Fruit fly (Drosophila melanogaster): ENCODE measurements around the gene p38a.

Gene p38a

DNA sequence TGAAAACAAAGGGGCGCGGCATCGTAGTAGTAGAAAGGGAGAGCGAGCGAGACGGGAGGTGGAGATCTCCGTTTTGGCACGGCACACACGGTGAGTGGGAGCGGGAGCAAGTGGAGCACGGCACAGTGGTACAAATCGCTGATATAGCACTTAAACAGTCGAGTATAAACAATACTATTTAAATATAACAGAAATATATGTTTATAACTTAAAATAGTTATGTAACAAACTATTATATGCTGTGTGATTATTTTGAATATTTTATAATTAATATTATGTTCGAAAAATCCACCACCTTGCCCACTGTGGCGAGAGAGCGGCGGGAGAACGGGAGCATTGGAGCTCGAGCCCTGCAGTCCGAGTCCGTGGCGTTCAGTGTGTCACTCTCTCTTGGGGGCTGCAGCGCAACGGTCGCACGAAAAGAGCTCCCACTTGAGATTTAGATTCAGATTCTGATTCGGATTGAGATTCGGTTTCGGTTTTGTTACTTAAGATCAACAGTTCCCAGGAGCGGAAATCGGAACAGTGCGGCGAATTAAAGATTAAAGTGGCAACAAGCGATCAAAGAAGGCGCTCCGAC lies 11.0 kb downstream of the p38a start, which contains the start of gene Kal1 (continued):
- TF ChIP-seq NfI (GFP tag; optimal IDR thresholded peaks at IDR 0.05) (peak; percentile 83), CG33557 (GFP tag; optimal IDR thresholded peaks at IDR 0.05) (peak; percentile 86), Eip74EF (GFP tag; optimal IDR thresholded peaks at IDR 0.05) (peak in 1 of 2 experiments; percentile 95), CG12744 (GFP tag; optimal IDR thresholded peaks at IDR 0.05) (no peak), toy (GFP tag; IDR thresholded peaks at IDR 0.05) (peak; percentile 72), fd3F (GFP tag; optimal IDR thresholded peaks at IDR 0.05) (peak; percentile 80), HHEX (GFP tag; optimal IDR thresholded peaks at IDR 0.05) (peak; percentile 91), CG10267 (tag; optimal IDR thresholded peaks at IDR 0.05) (peak; percentile 91), odd (GFP tag; optimal IDR thresholded peaks at IDR 0.05) (peak; percentile 94), jigr1 (GFP tag; IDR thresholded peaks at IDR 0.05) (peak; percentile 80), pum (GFP tag; optimal IDR thresholded peaks at IDR 0.05) (peak; percentile 34), CG31365 (tag; optimal IDR thresholded peaks at IDR 0.05) (peak; percentile 72), lmd (GFP tag; IDR thresholded peaks at IDR 0.05) (peak; percentile 90), corto (GFP tag; optimal IDR thresholded peaks at IDR 0.05) (peak; percentile 94), CG3065 (GFP tag; optimal IDR thresholded peaks at IDR 0.05) (peak; percentile 71), CG31224 (GFP tag; IDR thresholded peaks at IDR 0.05) (peak; percentile 44), tna (GFP tag; IDR thresholded peaks at IDR 0.05; ENCODE audit: partially characterized antibody) (no peak), Stat92E (GFP tag; optimal IDR thresholded peaks at IDR 0.05) (peak in 1 of 3 experiments; percentile 90), Chrac-16 (GFP tag; optimal IDR thresholded peaks at IDR 0.05) (peak; percentile 69), BEAF-32 (GFP tag; optimal IDR thresholded peaks at IDR 0.05) (no peak), CG12942 (GFP tag; optimal IDR thresholded peaks at IDR 0.05) (peak; percentile 75), Hand (GFP tag; optimal IDR thresholded peaks at IDR 0.05) (peak; percentile 73), CG4707 (GFP tag; optimal IDR thresholded peaks at IDR 0.05) (peak; percentile 96), Dref (GFP tag; IDR thresholded peaks at IDR 0.05) (no peak), nom (GFP tag; optimal IDR thresholded peaks at IDR 0.05) (peak; percentile 97), Oaz (GFP tag; IDR thresholded peaks at IDR 0.05) (peak; percentile 84), ase (GFP tag; IDR thresholded peaks at IDR 0.05) (peak; percentile 86), tap (tag; optimal IDR thresholded peaks at IDR 0.05) (peak; percentile 96), prd (optimal IDR thresholded peaks at IDR 0.05) (no peak), prd (GFP tag; IDR thresholded peaks at IDR 0.05) (peak; percentile 91), Dip2 (GFP tag; IDR thresholded peaks at IDR 0.05) (peak; percentile 54; the same call in 1 of the 2 replicates), en (GFP tag; optimal IDR thresholded peaks at IDR 0.05) (no peak), Meics (GFP tag; optimal IDR thresholded peaks at IDR 0.05) (peak; percentile 82), Gsc (GFP tag; IDR thresholded peaks at IDR 0.05) (peak; percentile 69), Sox102F (GFP tag; optimal IDR thresholded peaks at IDR 0.05) (peak; percentile 96), sim (GFP tag; IDR thresholded peaks at IDR 0.05) (peak; percentile 95), nmo (GFP tag; optimal IDR thresholded peaks at IDR 0.05) (peak; percentile 96), stwl (tag; optimal IDR thresholded peaks at IDR 0.05) (peak; percentile 32), fd102C (GFP tag; optimal IDR thresholded peaks at IDR 0.05) (peak; percentile 30), cg (GFP tag; optimal IDR thresholded peaks at IDR 0.05) (peak; percentile 26), NC2β (GFP tag; optimal IDR thresholded peaks at IDR 0.05) (no peak), Ets97D (GFP tag; optimal IDR thresholded peaks at IDR 0.05) (no peak), ara (GFP tag; IDR thresholded peaks at IDR 0.05) (peak; percentile 92), CG6765 (GFP tag; optimal IDR thresholded peaks at IDR 0.05) (peak; percentile 74), CG9215 (GFP tag; IDR thresholded peaks at IDR 0.05) (peak; percentile 59), nau (GFP tag; optimal IDR thresholded peaks at IDR 0.05) (no peak), hkb (optimal IDR thresholded peaks at IDR 0.05) (no peak), hkb (GFP tag; IDR thresholded peaks at IDR 0.05) (peak; percentile 96), Poxn (GFP tag; IDR thresholded peaks at IDR 0.05) (no peak), CG43689 (GFP tag; IDR thresholded peaks at IDR 0.05) (peak; percentile 87)
